Worm (Caenorhabditis elegans) whole organism, midembryonic: Measurements from ENCODE around the gene nhr-53.
"Not testable (repeated sequence)": the region's sequence is repeated elsewhere in the genome, so short reads cannot be mapped to it uniquely, and the experiment has no call there.

ENCODE experiments used
- T22C8.4 ChIP-seq: fragments of 200-800 bp; sonication (Bioruptor generic); IDR thresholded peaks from 2 replicates; pipeline ENCODE4 v1.3.6; 2022; ENCODE audit warnings: missing genetic modification characterization, missing compliant biosample characterization
- cog-1 ChIP-seq: sonication (generic microtip); optimal IDR thresholded peaks from 2 replicates; lab custom pipeline; 2016; ENCODE audit warnings: missing genetic modification characterization, missing compliant biosample characterization
- flt-1 ChIP-seq: fragments of 200-800 bp; sonication (Bioruptor generic); IDR thresholded peaks from 2 replicates; pipeline ENCODE4 v1.3.6; 2022; ENCODE audit warnings: missing genetic modification characterization, missing compliant biosample characterization
- klf-2 ChIP-seq: fragments of 200-800 bp; sonication (Bioruptor generic); conservative IDR thresholded peaks from 2 replicates; pipeline ENCODE4 v1.3.6; 2022; ENCODE audit warnings: missing genetic modification reagents, missing genetic modification characterization, missing compliant biosample characterization
- med-1 ChIP-seq: sonication (generic microtip); optimal IDR thresholded peaks from 2 replicates; lab custom pipeline; 2017; ENCODE audit warnings: missing genetic modification characterization, mild to moderate bottlenecking, missing compliant biosample characterization, antibody characterized with exemption, missing genetic modification reagents; ENCODE audit not compliant: insufficient read depth
- ref-1 ChIP-seq: fragments of 200-800 bp; sonication (Bioruptor generic); conservative IDR thresholded peaks from 2 replicates; pipeline ENCODE4 v1.3.6; 2022; ENCODE audit warnings: missing genetic modification reagents, missing genetic modification characterization, missing compliant biosample characterization
- tab-1 ChIP-seq: fragments of 200-800 bp; sonication (Bioruptor generic); IDR thresholded peaks from 2 replicates; pipeline ENCODE4 v1.3.6; 2022; ENCODE audit warnings: missing genetic modification characterization, missing compliant biosample characterization
- ztf-23 ChIP-seq: fragments of 200-800 bp; sonication (Bioruptor generic); IDR thresholded peaks from 2 replicates; pipeline ENCODE4 v1.3.6; 2022; ENCODE audit warnings: missing genetic modification reagents, missing genetic modification characterization, missing compliant biosample characterization
- ztf-29 ChIP-seq: fragments of 200-800 bp; sonication (Bioruptor generic); IDR thresholded peaks from 2 replicates; pipeline ENCODE4 v1.3.6; 2022; ENCODE audit warnings: missing genetic modification reagents, missing genetic modification characterization, missing compliant biosample characterization

nhr-53 gene

ce11 chrV:15702263-15702662, at the start of gene nhr-53:
Gene nhr-53 (minus strand): TSS chrV:15702363.
- no peak for TF ChIP-seq ref-1 (GFP tag; lab: Robert Waterston, UW)
- no peak for TF ChIP-seq tab-1 (GFP tag; lab: Robert Waterston, UW)
- no peak for TF ChIP-seq cog-1
- no peak for TF ChIP-seq med-1 (GFP tag; lab: Kevin White, UChicago)
- TF ChIP-seq flt-1 (GFP tag; lab: Robert Waterston, UW): no peak
- TF ChIP-seq ztf-29: no peak
- TF ChIP-seq ztf-23: no peak
- TF ChIP-seq klf-2 (GFP tag; lab: Robert Waterston, UW): no peak
- no peak for TF ChIP-seq T22C8.4 (GFP tag; lab: Robert Waterston, UW)

DNA sequence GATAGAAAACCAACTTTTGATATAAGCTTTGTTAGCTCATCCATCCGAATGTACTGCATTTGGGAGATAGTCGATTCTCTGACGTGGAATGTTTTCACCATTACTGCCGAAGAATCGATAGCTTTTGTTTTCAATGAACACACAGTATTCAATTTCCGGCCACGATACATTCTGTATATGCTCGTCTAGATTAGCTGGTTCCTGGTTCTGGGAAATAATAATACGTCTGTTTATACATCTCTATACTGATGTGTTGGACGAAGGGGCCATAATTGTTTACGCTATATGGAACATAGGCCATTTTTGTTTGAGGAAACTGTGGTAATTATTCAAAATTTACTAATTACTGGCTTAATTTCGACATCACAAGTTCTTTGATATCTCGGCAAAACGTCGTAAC, 48.0 kb upstream of the nhr-53 start, which contains the start of gene str-6:
TSS of gene str-6 (minus strand) at position 101 of the 400 bp plus-strand sequence.
- TF ChIP-seq flt-1 (GFP tag; lab: Robert Waterston, UW) (no peak), tab-1 (GFP tag; lab: Robert Waterston, UW) (no peak), ref-1 (GFP tag; lab: Robert Waterston, UW) (no peak)

DNA sequence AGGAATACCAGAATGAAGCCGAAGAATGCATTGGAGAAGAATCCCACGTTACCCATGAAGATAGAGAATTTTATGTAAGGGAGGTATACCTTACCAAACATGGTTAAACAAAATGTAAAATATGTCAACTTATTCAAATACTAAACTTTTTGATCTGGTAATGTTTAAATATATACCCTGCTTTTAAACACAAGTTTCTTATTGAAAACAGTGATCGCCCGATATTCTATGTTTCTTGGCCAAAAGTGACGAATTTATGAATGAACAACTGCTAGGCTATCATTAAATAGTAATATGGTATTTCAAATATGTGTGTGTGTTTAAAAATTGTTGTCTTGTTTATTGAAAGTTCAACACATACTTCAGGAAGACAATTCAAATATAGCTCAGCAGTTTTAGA, 46.2 kb upstream of the nhr-53 start, which contains the start of gene T23D5.8:
TSS of gene T23D5.8 (minus strand) at position 101 of the 400 bp plus-strand sequence.
- not testable (repeated sequence) for TF ChIP-seq T22C8.4 (GFP tag; lab: Robert Waterston, UW); ref-1 (GFP tag; lab: Robert Waterston, UW); cog-1

- not testable (repeated sequence) for TF ChIP-seq flt-1 (GFP tag; lab: Robert Waterston, UW); med-1 (GFP tag; lab: Kevin White, UChicago); klf-2 (GFP tag; lab: Robert Waterston, UW)
Measured at ce11 chrV:15744366-15744765, 42.2 kb upstream of the nhr-53 start, which contains the start of gene str-19. Gene str-19 (minus strand): TSS chrV:15744466.

DNA sequence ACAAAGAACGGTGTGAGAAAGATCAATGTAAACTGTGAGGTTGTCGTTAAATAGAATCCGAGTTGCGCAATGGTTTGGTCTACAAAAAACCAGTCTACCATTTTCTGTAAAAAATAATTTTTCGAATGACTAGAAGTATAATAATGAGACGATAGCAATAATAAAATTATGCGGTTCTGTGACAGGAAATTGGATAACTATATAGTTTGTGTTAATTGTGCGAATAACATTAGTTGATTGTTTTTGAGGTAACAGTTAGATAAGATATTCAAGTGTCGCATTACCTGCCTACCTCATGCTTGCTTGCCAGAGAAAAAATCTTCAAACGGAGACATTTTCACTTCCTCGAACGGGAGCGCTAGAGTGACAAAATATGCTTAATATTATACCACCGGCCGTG, 39.7 kb upstream of the nhr-53 start, which contains the start of gene str-18:
TSS of gene str-18 (minus strand) at position 101 of the 400 bp plus-strand sequence.
- no peak for TF ChIP-seq klf-2 (GFP tag; lab: Robert Waterston, UW)
- no peak for TF ChIP-seq T22C8.4 (GFP tag; lab: Robert Waterston, UW)
- no peak for TF ChIP-seq cog-1
- TF ChIP-seq tab-1 (GFP tag; lab: Robert Waterston, UW): no peak
- TF ChIP-seq med-1 (GFP tag; lab: Kevin White, UChicago): no peak
- TF ChIP-seq ztf-29: no peak
- TF ChIP-seq flt-1 (GFP tag; lab: Robert Waterston, UW): no peak
- TF ChIP-seq ztf-23: no peak
- TF ChIP-seq ref-1 (GFP tag; lab: Robert Waterston, UW): no peak

- TF ChIP-seq cog-1 (no peak), ztf-23 (no peak), tab-1 (GFP tag; lab: Robert Waterston, UW) (no peak), T22C8.4 (GFP tag; lab: Robert Waterston, UW) (no peak), klf-2 (GFP tag; lab: Robert Waterston, UW) (no peak), ref-1 (GFP tag; lab: Robert Waterston, UW) (no peak), med-1 (GFP tag; lab: Kevin White, UChicago) (no peak), ztf-29 (no peak), flt-1 (GFP tag; lab: Robert Waterston, UW) (no peak)
Measured at ce11 chrV:15735720-15736119, 33.6 kb upstream of the nhr-53 start, which contains the start of gene str-27. Gene str-27 (minus strand): TSS chrV:15735820.

- TF ChIP-seq ref-1 (GFP tag; lab: Robert Waterston, UW) (no peak), ztf-29 (no peak), med-1 (GFP tag; lab: Kevin White, UChicago) (no peak), cog-1 (no peak), flt-1 (GFP tag; lab: Robert Waterston, UW) (no peak)
Measured at ce11 chrV:15733568-15733967, 31.4 kb upstream of the nhr-53 start, which contains the start of gene T23D5.3. Gene T23D5.3 (minus strand): TSS chrV:15733668.

- TF ChIP-seq flt-1 (GFP tag; lab: Robert Waterston, UW) (no peak), ztf-23 (no peak), T22C8.4 (GFP tag; lab: Robert Waterston, UW) (no peak), tab-1 (GFP tag; lab: Robert Waterston, UW) (no peak), ztf-29 (no peak), klf-2 (GFP tag; lab: Robert Waterston, UW) (no peak), cog-1 (no peak), ref-1 (GFP tag; lab: Robert Waterston, UW) (no peak), med-1 (GFP tag; lab: Kevin White, UChicago) (no peak)
Measured at ce11 chrV:15733020-15733419, 30.9 kb upstream of the nhr-53 start.

DNA sequence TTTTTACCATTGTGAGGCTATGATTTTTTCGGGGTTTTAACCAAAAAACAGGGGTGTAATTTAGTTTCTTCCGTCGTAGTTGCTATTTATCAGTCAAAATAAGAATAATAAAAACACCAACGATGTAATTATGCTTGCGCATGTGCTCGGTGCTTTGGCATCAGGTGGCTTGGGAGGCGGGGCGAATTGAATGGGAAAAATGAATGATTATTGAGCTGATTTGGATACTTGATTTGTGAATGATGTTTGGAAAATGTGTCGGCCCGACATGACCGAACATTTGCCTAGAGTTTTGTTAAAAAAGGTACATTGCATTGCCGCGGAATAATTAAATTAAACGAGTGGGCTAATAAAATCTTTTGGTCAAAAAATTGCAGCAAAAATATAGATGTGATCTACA, 30.0 kb upstream of the nhr-53 start, which contains the start of gene str-38:
TSS of gene str-38 (minus strand) at position 101 of the 400 bp plus-strand sequence.
- TF ChIP-seq tab-1 (GFP tag; lab: Robert Waterston, UW) (no peak), ref-1 (GFP tag; lab: Robert Waterston, UW) (no peak), ztf-23 (no peak), ztf-29 (no peak), med-1 (GFP tag; lab: Kevin White, UChicago) (no peak), flt-1 (GFP tag; lab: Robert Waterston, UW) (no peak), T22C8.4 (GFP tag; lab: Robert Waterston, UW) (no peak), klf-2 (GFP tag; lab: Robert Waterston, UW) (no peak), cog-1 (no peak)

ce11 chrV:15730459-15730858, 28.3 kb upstream of the nhr-53 start, which contains the start of gene Y6E2A.10:
Gene Y6E2A.10 (minus strand): TSS chrV:15730559.
- TF ChIP-seq klf-2 (GFP tag; lab: Robert Waterston, UW): no peak
- TF ChIP-seq T22C8.4 (GFP tag; lab: Robert Waterston, UW): no peak
- no peak for TF ChIP-seq ztf-23
- TF ChIP-seq tab-1 (GFP tag; lab: Robert Waterston, UW): no peak
- no peak for TF ChIP-seq cog-1
- no peak for TF ChIP-seq flt-1 (GFP tag; lab: Robert Waterston, UW)
- no peak for TF ChIP-seq med-1 (GFP tag; lab: Kevin White, UChicago)
- no peak for TF ChIP-seq ztf-29
- no peak for TF ChIP-seq ref-1 (GFP tag; lab: Robert Waterston, UW)
